Fruit fly (Drosophila melanogaster) whole organism, prepupa: Measurements from ENCODE around the gene Sqor.

ENCODE experiments used
- CG10631 ChIP-seq: fragments of 200-800 bp; sonication (Bioruptor generic); optimal IDR thresholded peaks from 2 replicates; lab custom pipeline; 2016; ENCODE audit warnings: missing biosample characterization, missing genetic modification characterization
- CG10669 ChIP-seq: fragments of 200-800 bp; sonication (Bioruptor generic); optimal IDR thresholded peaks from 3 replicates; lab custom pipeline; 2018; ENCODE audit warnings: missing biosample characterization, mild to moderate bottlenecking, missing genetic modification characterization, moderate library complexity
- CG11294 ChIP-seq: fragments of 200-800 bp; sonication (Bioruptor generic); IDR thresholded peaks from 2 replicates; pipeline ENCODE4 v1.3.6; 2022; ENCODE audit warnings: missing biosample characterization, missing genetic modification characterization
- CG11902 ChIP-seq: fragments of 200-800 bp; sonication (Bioruptor generic); optimal IDR thresholded peaks from 3 replicates; lab custom pipeline; 2016; ENCODE audit warnings: missing biosample characterization, missing genetic modification characterization
- CG15336 ChIP-seq: fragments of 200-800 bp; sonication (Bioruptor generic); IDR thresholded peaks from 2 replicates; pipeline ENCODE4 v1.3.6; 2022; ENCODE audit warnings: missing biosample characterization, missing genetic modification characterization
- CG1621 ChIP-seq: fragments of 200-800 bp; sonication (Bioruptor generic); optimal IDR thresholded peaks from 3 replicates; lab custom pipeline; 2018; ENCODE audit warnings: missing biosample characterization, mild to moderate bottlenecking, missing genetic modification characterization
- CG16779 ChIP-seq: fragments of 200-800 bp; sonication (Bioruptor generic); optimal IDR thresholded peaks from 3 replicates; lab custom pipeline; 2017; ENCODE audit warnings: missing biosample characterization, mild to moderate bottlenecking, missing genetic modification characterization
- CG3032 ChIP-seq: fragments of 200-800 bp; optimal IDR thresholded peaks from 2 replicates; lab custom pipeline; 2019; ENCODE audit warnings: missing biosample characterization, mild to moderate bottlenecking, missing genetic modification characterization, moderate library complexity
- CG31627 ChIP-seq: fragments of 200-800 bp; sonication (Bioruptor generic); optimal IDR thresholded peaks from 3 replicates; lab custom pipeline; 2016; ENCODE audit warnings: missing biosample characterization, missing genetic modification characterization
- CG32006 ChIP-seq: fragments of 200-800 bp; sonication (Bioruptor generic); optimal IDR thresholded peaks from 3 replicates; lab custom pipeline; 2017; ENCODE audit warnings: missing biosample characterization, mild to moderate bottlenecking, missing genetic modification characterization
- CG34406 ChIP-seq: fragments of 200-800 bp; sonication (Bioruptor generic); optimal IDR thresholded peaks from 3 replicates; lab custom pipeline; 2016; ENCODE audit warnings: missing biosample characterization, missing genetic modification characterization
- CG4318 ChIP-seq: fragments of 200-800 bp; sonication (Bioruptor generic); optimal IDR thresholded peaks from 3 replicates; lab custom pipeline; 2017; ENCODE audit warnings: missing biosample characterization, mild to moderate bottlenecking, missing genetic modification characterization
- CG6163 ChIP-seq: fragments of 200-800 bp; sonication (Bioruptor generic); IDR thresholded peaks from 3 replicates; pipeline ENCODE4 v1.3.6; 2022; ENCODE audit warnings: missing biosample characterization, missing genetic modification characterization
- CG6792 ChIP-seq: fragments of 200-800 bp; sonication (Bioruptor generic); optimal IDR thresholded peaks from 3 replicates; lab custom pipeline; 2016; ENCODE audit warnings: missing biosample characterization, missing genetic modification characterization
- CG6854 ChIP-seq: fragments of 200-800 bp; sonication (Bioruptor generic); optimal IDR thresholded peaks from 2 replicates; lab custom pipeline; 2017; ENCODE audit warnings: missing biosample characterization, mild to moderate bottlenecking, missing genetic modification characterization
- CG7368 ChIP-seq: fragments of 200-800 bp; sonication (Bioruptor generic); optimal IDR thresholded peaks from 3 replicates; lab custom pipeline; 2016; ENCODE audit warnings: missing biosample characterization, missing genetic modification characterization
- CG8319 ChIP-seq: fragments of 200-800 bp; sonication (Bioruptor generic); optimal IDR thresholded peaks from 3 replicates; lab custom pipeline; 2016; ENCODE audit warnings: missing biosample characterization, missing genetic modification characterization
- CG8632 ChIP-seq: fragments of 200-800 bp; sonication (Bioruptor generic); optimal IDR thresholded peaks from 3 replicates; lab custom pipeline; 2016; ENCODE audit warnings: missing biosample characterization, missing genetic modification characterization
- CG9139 ChIP-seq: fragments of 200-800 bp; sonication (Bioruptor generic); optimal IDR thresholded peaks from 3 replicates; lab custom pipeline; 2017; ENCODE audit warnings: missing biosample characterization, mild to moderate bottlenecking, missing genetic modification characterization
- Eip75B ChIP-seq: fragments of 200-800 bp; sonication (Bioruptor generic); optimal IDR thresholded peaks from 3 replicates; lab custom pipeline; 2016; ENCODE audit warnings: missing biosample characterization, missing genetic modification characterization
- Eip93F ChIP-seq: fragments of 200-800 bp; sonication (Bioruptor generic); optimal IDR thresholded peaks from 2 replicates; lab custom pipeline; 2016; ENCODE audit warnings: missing biosample characterization, mild to moderate bottlenecking, missing genetic modification characterization
- Ets21C ChIP-seq: fragments of 200-800 bp; sonication (Bioruptor generic); optimal IDR thresholded peaks from 3 replicates; lab custom pipeline; 2016; ENCODE audit warnings: missing biosample characterization, missing genetic modification characterization
- Gug ChIP-seq: fragments of 200-800 bp; sonication (Bioruptor generic); IDR thresholded peaks from 2 replicates; pipeline ENCODE4 v1.3.6; 2022; ENCODE audit warnings: missing biosample characterization, missing genetic modification characterization
- Hr38 ChIP-seq: sonication (Bioruptor generic); optimal IDR thresholded peaks from 2 replicates; lab custom pipeline; 2016; ENCODE audit warnings: missing biosample characterization, missing genetic modification characterization
- Hr39 ChIP-seq: fragments of 200-800 bp; sonication (Bioruptor generic); optimal IDR thresholded peaks from 2 replicates; lab custom pipeline; 2016; ENCODE audit warnings: missing biosample characterization, missing genetic modification characterization
- Hr4 ChIP-seq: fragments of 200-800 bp; sonication (Bioruptor generic); optimal IDR thresholded peaks from 3 replicates; lab custom pipeline; 2016; ENCODE audit warnings: missing biosample characterization, missing genetic modification characterization
- Met ChIP-seq: fragments of 200-800 bp; sonication (Bioruptor generic); optimal IDR thresholded peaks from 3 replicates; lab custom pipeline; 2016; ENCODE audit warnings: missing biosample characterization, missing genetic modification characterization
- Smox ChIP-seq: fragments of 200-800 bp; sonication (Bioruptor generic); optimal IDR thresholded peaks from 3 replicates; lab custom pipeline; 2016; ENCODE audit warnings: missing biosample characterization, missing genetic modification characterization
- Sox102F ChIP-seq: fragments of 200-800 bp; sonication (Bioruptor generic); optimal IDR thresholded peaks from 2 replicates; lab custom pipeline; 2016; ENCODE audit warnings: missing biosample characterization, mild to moderate bottlenecking, missing genetic modification characterization
- Sox14 ChIP-seq: fragments of 200-800 bp; sonication (Bioruptor generic); optimal IDR thresholded peaks from 3 replicates; lab custom pipeline; 2016; ENCODE audit warnings: missing biosample characterization, missing genetic modification characterization
- Sox15 ChIP-seq: fragments of 200-800 bp; sonication (Bioruptor generic); optimal IDR thresholded peaks from 3 replicates; lab custom pipeline; 2016; ENCODE audit warnings: missing biosample characterization, missing genetic modification characterization
- achi ChIP-seq: fragments of 200-800 bp; sonication (Bioruptor generic); optimal IDR thresholded peaks from 3 replicates; lab custom pipeline; 2016; ENCODE audit warnings: missing biosample characterization, missing genetic modification characterization
- acj6 ChIP-seq: fragments of 200-800 bp; sonication (Bioruptor generic); optimal IDR thresholded peaks from 3 replicates; lab custom pipeline; 2016; ENCODE audit warnings: missing biosample characterization, missing genetic modification characterization
- cyc ChIP-seq: fragments of 200-800 bp; sonication (Bioruptor generic); optimal IDR thresholded peaks from 3 replicates; lab custom pipeline; 2016; ENCODE audit warnings: missing biosample characterization, missing genetic modification characterization
- dac ChIP-seq: fragments of 200-800 bp; sonication (Bioruptor generic); optimal IDR thresholded peaks from 2 replicates; lab custom pipeline; 2017; ENCODE audit warnings: missing biosample characterization, mild to moderate bottlenecking, missing genetic modification characterization
- dsx ChIP-seq: fragments of 200-800 bp; optimal IDR thresholded peaks from 3 replicates; lab custom pipeline; 2019; ENCODE audit warnings: missing biosample characterization, mild to moderate bottlenecking, missing genetic modification characterization, moderate library complexity; ENCODE audit not compliant: poor library complexity, severe bottlenecking
- eg ChIP-seq: fragments of 200-800 bp; sonication (Bioruptor generic); IDR thresholded peaks from 3 replicates; pipeline ENCODE4 v1.3.6; 2022; ENCODE audit warnings: missing biosample characterization, missing genetic modification characterization
- esn ChIP-seq: fragments of 200-800 bp; sonication (Bioruptor generic); optimal IDR thresholded peaks from 2 replicates; lab custom pipeline; 2016; ENCODE audit warnings: missing biosample characterization, mild to moderate bottlenecking, missing genetic modification characterization, moderate library complexity
- fd59A ChIP-seq: fragments of 200-800 bp; sonication (Bioruptor generic); optimal IDR thresholded peaks from 2 replicates; lab custom pipeline; 2017; ENCODE audit warnings: missing biosample characterization, mild to moderate bottlenecking, missing genetic modification characterization, missing genetic modification reagents
- fd85E ChIP-seq: fragments of 200-800 bp; sonication (Bioruptor generic); optimal IDR thresholded peaks from 3 replicates; lab custom pipeline; 2016; ENCODE audit warnings: missing biosample characterization, missing genetic modification characterization
- pdm3 ChIP-seq: fragments of 200-800 bp; sonication (Bioruptor generic); optimal IDR thresholded peaks from 3 replicates; lab custom pipeline; 2016; ENCODE audit warnings: missing biosample characterization, missing genetic modification characterization
- salr ChIP-seq, 2 experiments: fragments of 200-800 bp; sonication (Bioruptor generic); optimal IDR thresholded peaks; 3 replicates each; lab custom pipeline; 2016 to 2018; ENCODE audit warnings: missing biosample characterization in 2 of 2, missing genetic modification characterization in 2 of 2, mild to moderate bottlenecking in 1 of 2
- spab ChIP-seq: fragments of 200-800 bp; sonication (Bioruptor generic); optimal IDR thresholded peaks from 2 replicates; lab custom pipeline; 2017; ENCODE audit warnings: missing biosample characterization, mild to moderate bottlenecking, missing genetic modification characterization, missing genetic modification reagents
- ss ChIP-seq, 2 experiments: fragments of 200-800 bp; sonication (Bioruptor generic); optimal IDR thresholded peaks; 2 replicates in 1 of 2; 3 replicates in 1 of 2; lab custom pipeline; 2017 to 2018; ENCODE audit warnings: mild to moderate bottlenecking in 2 of 2, missing biosample characterization in 2 of 2, missing genetic modification characterization in 2 of 2, moderate library complexity in 1 of 2
- svp ChIP-seq: fragments of 200-800 bp; sonication (Bioruptor generic); peaks from one replicate; lab custom pipeline; 2016; ENCODE audit warnings: missing biosample characterization, missing genetic modification characterization
- topi ChIP-seq: fragments of 200-800 bp; sonication (Bioruptor generic); optimal IDR thresholded peaks from 3 replicates; lab custom pipeline; 2016; ENCODE audit warnings: missing biosample characterization, missing genetic modification characterization
- vri ChIP-seq: fragments of 200-800 bp; sonication (Bioruptor generic); optimal IDR thresholded peaks from 3 replicates; lab custom pipeline; 2016; ENCODE audit warnings: missing biosample characterization, mild to moderate bottlenecking, missing genetic modification characterization

Gene Sqor

DNA sequence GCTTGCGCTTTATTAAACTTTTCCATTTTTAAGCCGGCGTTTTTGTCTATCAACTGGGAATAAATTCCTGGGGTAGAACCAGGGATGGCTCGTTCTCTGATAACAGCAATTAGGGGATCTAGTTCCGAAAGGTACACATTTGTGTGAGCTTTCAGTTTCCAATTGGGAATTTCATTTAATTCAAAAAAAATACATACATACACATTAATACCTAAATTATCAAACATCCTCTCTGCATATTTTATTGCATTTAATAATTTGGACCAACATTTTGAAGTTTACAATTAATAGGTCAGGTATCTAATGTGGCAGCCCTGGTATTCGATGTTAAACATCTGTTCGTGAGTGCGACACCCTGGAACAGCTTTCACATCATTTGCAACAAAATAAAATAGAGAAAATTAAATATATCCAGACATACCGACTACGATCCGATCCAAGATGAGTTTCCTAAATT, 19.2 kb downstream of the Sqor start, which contains the start of the genes CG15011 and CG1309 (continued):
- TF ChIP-seq dsx (GFP tag; lab: Kevin White, UChicago), result peak; percentile 86
- peak; percentile 82 for TF ChIP-seq topi (GFP tag; lab: Kevin White, UChicago)
- TF ChIP-seq Eip75B (GFP tag; lab: Kevin White, UChicago), result peak; percentile 86
- peak; percentile 69 for TF ChIP-seq CG8632
- TF ChIP-seq Sox14 (GFP tag; lab: Kevin White, UChicago), result peak; percentile 86
- no peak for TF ChIP-seq spab
- peak; percentile 24 for TF ChIP-seq Hr38 (GFP tag; lab: Kevin White, UChicago)
- TF ChIP-seq vri, result no peak
- peak; percentile 85 for TF ChIP-seq CG3032
- peak; percentile 67 for TF ChIP-seq CG8319 (GFP tag; lab: Kevin White, UChicago)
- TF ChIP-seq CG4318 (GFP tag; lab: Kevin White, UChicago), result no peak
- peak; percentile 58; the same call in 1 of the 2 replicates for TF ChIP-seq Gug (GFP tag; lab: Robert Waterston, UW)
- peak; percentile 68 for TF ChIP-seq CG11902 (GFP tag; lab: Kevin White, UChicago)
- peak; percentile 72 for TF ChIP-seq CG6792
- peak; percentile 75 for TF ChIP-seq CG32006 (GFP tag; lab: Kevin White, UChicago)
- TF ChIP-seq CG9139, result no peak
- peak; percentile 89 for TF ChIP-seq Hr39
- no peak; the same call in 1 of the 2 replicates for TF ChIP-seq CG15336 (GFP tag; lab: Robert Waterston, UW)
- peak; percentile 57 for TF ChIP-seq fd59A (GFP tag; lab: Kevin White, UChicago)
- peak; percentile 70 for TF ChIP-seq Sox15 (GFP tag; lab: Kevin White, UChicago)
- TF ChIP-seq Hr4 (GFP tag; lab: Kevin White, UChicago), result peak; percentile 84
- peak; percentile 87 for TF ChIP-seq CG10631
- peak; percentile 63; the same call in 2 of the 3 replicates for TF ChIP-seq eg
- peak; percentile 41 to 47 for TF ChIP-seq salr (GFP tag; optimal IDR thresholded peaks at IDR 0.05; lab: Kevin White, UChicago)
- TF ChIP-seq CG16779, result no peak
- TF ChIP-seq ss (GFP tag; optimal IDR thresholded peaks at IDR 0.05; lab: Kevin White, UChicago), result peak; percentile 49 to 75
- TF ChIP-seq Met (GFP tag; lab: Kevin White, UChicago), result peak; percentile 83
- TF ChIP-seq Sox102F (GFP tag; lab: Kevin White, UChicago), result no peak
- TF ChIP-seq CG31627 (GFP tag; lab: Kevin White, UChicago), result peak; percentile 89
- TF ChIP-seq pdm3, result peak; percentile 83
- TF ChIP-seq CG34406 (GFP tag; lab: Kevin White, UChicago), result peak; percentile 76
- TF ChIP-seq CG10669 (GFP tag; lab: Kevin White, UChicago), result peak; percentile 66
- peak; percentile 7 for TF ChIP-seq Eip93F (GFP tag; lab: Kevin White, UChicago)
- TF ChIP-seq CG6854 (GFP tag; lab: Kevin White, UChicago), result peak; percentile 1
- TF ChIP-seq cyc, result peak; percentile 86
- TF ChIP-seq CG11294 (GFP tag; lab: Robert Waterston, UW), result no peak
- no peak for TF ChIP-seq fd85E (GFP tag; lab: Kevin White, UChicago)
- TF ChIP-seq Ets21C (GFP tag; lab: Kevin White, UChicago), result peak; percentile 83
- peak; percentile 61 for TF ChIP-seq dac
- TF ChIP-seq, all 60 proteins: peak for 49

dm6 chr3L:4261177-4261576, 21.2 kb downstream of the Sqor start:
- no peak for TF ChIP-seq Gug (GFP tag; lab: Robert Waterston, UW)
- TF ChIP-seq CG10631, result no peak
- no peak for TF ChIP-seq Smox (GFP tag; lab: Kevin White, UChicago)
- no peak for TF ChIP-seq CG34406 (GFP tag; lab: Kevin White, UChicago)
- TF ChIP-seq Sox14 (GFP tag; lab: Kevin White, UChicago), result no peak
- no peak for TF ChIP-seq CG4318 (GFP tag; lab: Kevin White, UChicago)
- no peak for TF ChIP-seq CG1621 (tag; lab: Kevin White, UChicago)
- no peak for TF ChIP-seq CG6792
- TF ChIP-seq esn (GFP tag; lab: Kevin White, UChicago), result no peak
- no peak for TF ChIP-seq CG6854 (GFP tag; lab: Kevin White, UChicago)
- TF ChIP-seq svp (GFP tag; lab: Kevin White, UChicago), result no peak
- TF ChIP-seq CG16779, result no peak
- no peak for TF ChIP-seq CG6163 (GFP tag; lab: Robert Waterston, UW)
- no peak for TF ChIP-seq Hr4 (GFP tag; lab: Kevin White, UChicago)
- TF ChIP-seq achi (GFP tag; lab: Kevin White, UChicago), result no peak
- no peak for TF ChIP-seq ss (GFP tag; optimal IDR thresholded peaks at IDR 0.05; lab: Kevin White, UChicago)
- TF ChIP-seq acj6 (GFP tag; lab: Kevin White, UChicago), result no peak
- TF ChIP-seq CG7368 (GFP tag; lab: Kevin White, UChicago), result no peak
- TF ChIP-seq Sox102F (GFP tag; lab: Kevin White, UChicago), result no peak
- no peak for TF ChIP-seq dac
